Worm (Caenorhabditis elegans) whole organism, late embryonic: Measurements from ENCODE around the gene ZK662.5.

ENCODE experiments used
- C38D4.7 ChIP-seq: fragments of 200-800 bp; sonication (Bioruptor generic); optimal IDR thresholded peaks from 2 replicates; lab custom pipeline; 2018; ENCODE audit warnings: mild to moderate bottlenecking, missing genetic modification characterization, moderate library complexity, missing compliant biosample characterization
- T23F11.4 ChIP-seq: fragments of 200-800 bp; sonication (Bioruptor generic); optimal IDR thresholded peaks from 2 replicates; lab custom pipeline; 2018; ENCODE audit warnings: mild to moderate bottlenecking, missing genetic modification characterization, missing compliant biosample characterization
- ceh-30 ChIP-seq: fragments of 150-350 bp; optimal IDR thresholded peaks from 2 replicates; lab custom pipeline; 2014; ENCODE audit warnings: missing biosample characterization, missing genetic modification characterization
- ets-4 ChIP-seq: sonication (generic microtip); optimal IDR thresholded peaks from 2 replicates; lab custom pipeline; 2016; ENCODE audit warnings: missing genetic modification characterization, missing compliant biosample characterization
- hlh-13 ChIP-seq: fragments of 200-800 bp; sonication (Bioruptor generic); optimal IDR thresholded peaks from 2 replicates; lab custom pipeline; 2018; ENCODE audit warnings: mild to moderate bottlenecking, missing genetic modification characterization, missing compliant biosample characterization

ce11 chrX:15766861-15767260 is 45.4 kb downstream of the ZK662.5 start:
- TF ChIP-seq hlh-13 (no peak), ets-4 (tag; lab: Kevin White, UChicago) (no peak), C38D4.7 (no peak), T23F11.4 (GFP tag; lab: Kevin White, UChicago) (no peak), ceh-30 (tag; lab: Kevin White, UChicago) (no peak)
